Worm (Caenorhabditis elegans): ENCODE results near the gene fbxa-48.

- TF ChIP-seq blmp-1 (tag; optimal IDR thresholded peaks at IDR 0.05) (no peak), lsy-2 (tag; optimal IDR thresholded peaks at IDR 0.05) (no peak), lin-13 (tag; optimal IDR thresholded peaks at IDR 0.05) (no peak)
Measured at ce11 chrIII:2272075-2272474, at the start of gene fbxa-48.

All from whole organism, mixed stage, embryonic.